Worm (Caenorhabditis elegans) whole organism, late embryonic: ENCODE data around the gene C04G6.6.

Source experiments
- C08G9.2 ChIP-seq: sonication (generic microtip); optimal IDR thresholded peaks from 2 replicates; lab custom pipeline; 2016; ENCODE audit warnings: mild to moderate bottlenecking, missing genetic modification characterization, moderate library complexity, missing compliant biosample characterization
- F13H6.1 ChIP-seq: sonication (generic microtip); optimal IDR thresholded peaks from 2 replicates; lab custom pipeline; 2016; ENCODE audit warnings: missing genetic modification characterization, missing compliant biosample characterization
- K02D7.2 ChIP-seq: sonication (generic microtip); optimal IDR thresholded peaks from 2 replicates; lab custom pipeline; 2017; ENCODE audit warnings: mild to moderate bottlenecking, missing genetic modification characterization, missing compliant biosample characterization
- T23F11.4 ChIP-seq: fragments of 200-800 bp; sonication (Bioruptor generic); optimal IDR thresholded peaks from 2 replicates; lab custom pipeline; 2018; ENCODE audit warnings: mild to moderate bottlenecking, missing genetic modification characterization, missing compliant biosample characterization
- Y22D7AL.16 ChIP-seq: sonication (generic microtip); optimal IDR thresholded peaks from 2 replicates; lab custom pipeline; 2016; ENCODE audit warnings: missing genetic modification characterization, missing compliant biosample characterization
- ceh-14 ChIP-seq: sonication (generic microtip); optimal IDR thresholded peaks from 2 replicates; lab custom pipeline; 2016; ENCODE audit warnings: missing genotype, missing genetic modification characterization, missing compliant biosample characterization
- ceh-2 ChIP-seq: sonication (generic microtip); optimal IDR thresholded peaks from 2 replicates; lab custom pipeline; 2016; ENCODE audit warnings: missing genotype, missing genetic modification characterization, missing compliant biosample characterization
- ceh-31 ChIP-seq: sonication (generic microtip); optimal IDR thresholded peaks from 2 replicates; lab custom pipeline; 2016; ENCODE audit warnings: missing genetic modification characterization, missing compliant biosample characterization
- ceh-34 ChIP-seq: sonication (generic microtip); optimal IDR thresholded peaks from 2 replicates; lab custom pipeline; 2016; ENCODE audit warnings: mild to moderate bottlenecking, missing genetic modification characterization, missing compliant biosample characterization
- ceh-9 ChIP-seq: sonication (generic microtip); optimal IDR thresholded peaks from 2 replicates; lab custom pipeline; 2016; ENCODE audit warnings: mild to moderate bottlenecking, missing genetic modification characterization, inconsistent platforms, missing compliant biosample characterization
- dmd-4 ChIP-seq: sonication (generic microtip); optimal IDR thresholded peaks from 2 replicates; lab custom pipeline; 2016; ENCODE audit warnings: borderline replicate concordance, missing genetic modification characterization, missing compliant biosample characterization
- dve-1 ChIP-seq: sonication (generic microtip); optimal IDR thresholded peaks from 2 replicates; lab custom pipeline; 2017; ENCODE audit warnings: antibody characterized with exemption, mild to moderate bottlenecking, missing genetic modification characterization, missing compliant biosample characterization
- elt-2 ChIP-seq: sonication (generic microtip); optimal IDR thresholded peaks from 2 replicates; lab custom pipeline; 2016; ENCODE audit warnings: missing genetic modification reagents, missing genetic modification characterization, missing compliant biosample characterization
- ets-4 ChIP-seq: sonication (generic microtip); optimal IDR thresholded peaks from 2 replicates; lab custom pipeline; 2016; ENCODE audit warnings: missing genetic modification characterization, missing compliant biosample characterization
- fax-1 ChIP-seq: sonication (generic microtip); optimal IDR thresholded peaks from 2 replicates; lab custom pipeline; 2016; ENCODE audit warnings: missing genotype, missing genetic modification characterization, missing compliant biosample characterization
- fkh-10 ChIP-seq: fragments of 150-350 bp; optimal IDR thresholded peaks from 2 replicates; lab custom pipeline; 2014; ENCODE audit warnings: missing biosample characterization, missing genetic modification reagents, missing genetic modification characterization
- fkh-6 ChIP-seq: sonication (generic microtip); optimal IDR thresholded peaks from 2 replicates; lab custom pipeline; 2016; ENCODE audit warnings: missing genetic modification characterization, missing compliant biosample characterization
- gmeb-2 ChIP-seq: sonication (generic microtip); optimal IDR thresholded peaks from 2 replicates; lab custom pipeline; 2016; ENCODE audit warnings: missing genetic modification characterization, inconsistent platforms, missing compliant biosample characterization
- hlh-8 ChIP-seq: sonication (generic microtip); optimal IDR thresholded peaks from 2 replicates; lab custom pipeline; 2016; ENCODE audit warnings: missing genotype, missing genetic modification characterization, missing compliant biosample characterization
- lim-6 ChIP-seq: sonication (generic microtip); optimal IDR thresholded peaks from 2 replicates; lab custom pipeline; 2016; ENCODE audit warnings: missing genetic modification characterization, missing compliant biosample characterization
- lin-11 ChIP-seq: fragments of 200-800 bp; sonication (Bioruptor generic); optimal IDR thresholded peaks from 2 replicates; lab custom pipeline; 2018; ENCODE audit warnings: mild to moderate bottlenecking, missing genetic modification characterization, missing compliant biosample characterization
- madf-2 ChIP-seq: sonication (generic microtip); optimal IDR thresholded peaks from 2 replicates; lab custom pipeline; 2017; ENCODE audit warnings: missing genetic modification characterization, missing compliant biosample characterization
- mec-3 ChIP-seq: sonication (generic microtip); optimal IDR thresholded peaks from 2 replicates; lab custom pipeline; 2016; ENCODE audit warnings: borderline replicate concordance, missing genetic modification characterization, missing compliant biosample characterization
- nfya-1 ChIP-seq: sonication (generic microtip); optimal IDR thresholded peaks from 2 replicates; lab custom pipeline; 2017; ENCODE audit warnings: missing genetic modification characterization, mild to moderate bottlenecking, missing compliant biosample characterization, antibody characterized with exemption, moderate library complexity
- nhr-232 ChIP-seq: sonication (generic microtip); optimal IDR thresholded peaks from 2 replicates; lab custom pipeline; 2016; ENCODE audit warnings: missing genetic modification characterization, missing compliant biosample characterization
- pax-1 ChIP-seq: fragments of 150-350 bp; optimal IDR thresholded peaks from 2 replicates; lab custom pipeline; 2014; ENCODE audit warnings: missing biosample characterization, missing genetic modification characterization
- pha-4 ChIP-seq: fragments of 150-350 bp; optimal IDR thresholded peaks from 2 replicates; lab custom pipeline; 2018; ENCODE audit warnings: missing biosample characterization, missing genetic modification reagents, missing genetic modification characterization
- pqm-1 ChIP-seq: sonication (generic microtip); optimal IDR thresholded peaks from 2 replicates; lab custom pipeline; 2016; ENCODE audit warnings: missing genetic modification characterization, missing compliant biosample characterization
- pros-1 ChIP-seq: fragments of 150-350 bp; optimal IDR thresholded peaks from 2 replicates; lab custom pipeline; 2014; ENCODE audit warnings: missing biosample characterization, missing genetic modification reagents, missing genetic modification characterization
- ref-2 ChIP-seq: sonication (generic microtip); optimal IDR thresholded peaks from 2 replicates; lab custom pipeline; 2016; ENCODE audit warnings: missing genetic modification characterization, missing compliant biosample characterization
- rnt-1 ChIP-seq: sonication (generic microtip); optimal IDR thresholded peaks from 2 replicates; lab custom pipeline; 2016; ENCODE audit warnings: missing genetic modification characterization, missing compliant biosample characterization
- sdc-2 ChIP-seq: sonication (generic microtip); optimal IDR thresholded peaks from 2 replicates; lab custom pipeline; 2016; ENCODE audit warnings: missing genotype, missing genetic modification characterization, missing compliant biosample characterization
- sox-4 ChIP-seq: sonication (generic microtip); optimal IDR thresholded peaks from 2 replicates; lab custom pipeline; 2017; ENCODE audit warnings: mild to moderate bottlenecking, missing genetic modification characterization, inconsistent platforms, missing compliant biosample characterization
- tbx-2 ChIP-seq: sonication (generic microtip); optimal IDR thresholded peaks from 2 replicates; lab custom pipeline; 2016; ENCODE audit warnings: missing genetic modification characterization, missing compliant biosample characterization
- tbx-7 ChIP-seq: sonication (generic microtip); optimal IDR thresholded peaks from 2 replicates; lab custom pipeline; 2016; ENCODE audit warnings: missing genotype, missing genetic modification characterization, missing compliant biosample characterization
- ttx-3 ChIP-seq: sonication (generic microtip); optimal IDR thresholded peaks from 2 replicates; lab custom pipeline; 2016; ENCODE audit warnings: missing genetic modification reagents, missing genetic modification characterization, missing compliant biosample characterization
- unc-42 ChIP-seq: sonication (generic microtip); optimal IDR thresholded peaks from 2 replicates; lab custom pipeline; 2016; ENCODE audit warnings: missing genotype, missing genetic modification characterization, missing compliant biosample characterization
- unc-55 ChIP-seq: sonication (generic microtip); optimal IDR thresholded peaks from 2 replicates; lab custom pipeline; 2017; ENCODE audit warnings: missing biosample characterization, missing genetic modification reagents, missing genetic modification characterization
- unc-86 ChIP-seq: sonication (generic microtip); optimal IDR thresholded peaks from 2 replicates; lab custom pipeline; 2016; ENCODE audit warnings: missing genetic modification characterization, missing compliant biosample characterization
- zip-5 ChIP-seq: sonication (generic microtip); optimal IDR thresholded peaks from 2 replicates; lab custom pipeline; 2016; ENCODE audit warnings: missing genetic modification characterization, missing compliant biosample characterization
- ztf-16 ChIP-seq: sonication (generic microtip); optimal IDR thresholded peaks from 2 replicates; lab custom pipeline; 2017; ENCODE audit warnings: missing genetic modification characterization, missing compliant biosample characterization

Gene C04G6.6

ce11 chrII:5067927-5068326 is 31.6 kb downstream of the C04G6.6 start, which contains the start of gene C27A2.8:
TSS of gene C27A2.8 (minus strand) at chrII:5068043.
- TF ChIP-seq ets-4 (tag; lab: Kevin White, UChicago) (no peak), mec-3 (tag; lab: Kevin White, UChicago) (no peak), unc-42 (tag; lab: Kevin White, UChicago) (no peak), zip-5 (tag; lab: Kevin White, UChicago) (no peak), fax-1 (no peak), pha-4 (tag; lab: Kevin White, UChicago) (no peak), fkh-10 (no peak), K02D7.2 (tag; lab: Kevin White, UChicago) (no peak), F13H6.1 (tag; lab: Kevin White, UChicago) (no peak), unc-55 (no peak)

ce11 chrII:5066967-5067366 is 32.6 kb downstream of the C04G6.6 start:
- TF ChIP-seq T23F11.4 (GFP tag; lab: Kevin White, UChicago) (no peak), ref-2 (tag; lab: Kevin White, UChicago) (no peak), fkh-6 (tag; lab: Kevin White, UChicago) (no peak), tbx-7 (no peak), ttx-3 (tag; lab: Kevin White, UChicago) (no peak), ceh-34 (no peak), lin-11 (tag; lab: Kevin White, UChicago) (no peak), pros-1 (tag; lab: Kevin White, UChicago) (no peak), ceh-31 (tag; lab: Kevin White, UChicago) (no peak), gmeb-2 (tag; lab: Kevin White, UChicago) (no peak), K02D7.2 (tag; lab: Kevin White, UChicago) (no peak), nhr-232 (no peak), Y22D7AL.16 (no peak)

ce11 chrII:5061794-5062368 is 37.7 kb downstream of the C04G6.6 start, which contains the start of gene smc-5:
TSS of gene smc-5 (plus strand) at chrII:5062125.
- TF ChIP-seq ceh-31 (tag; lab: Kevin White, UChicago) (peak; percentile 91), ztf-16 (peak; percentile 14), madf-2 (tag; lab: Kevin White, UChicago) (no peak), C08G9.2 (tag; lab: Kevin White, UChicago) (peak; percentile 63), K02D7.2 (tag; lab: Kevin White, UChicago) (no peak), lin-11 (tag; lab: Kevin White, UChicago) (no peak), F13H6.1 (tag; lab: Kevin White, UChicago) (peak; percentile 36), hlh-8 (tag; lab: Kevin White, UChicago) (peak; percentile 13), lim-6 (tag; lab: Kevin White, UChicago) (peak; percentile 25), dve-1 (tag; lab: Kevin White, UChicago) (no peak), fkh-10 (no peak), sox-4 (tag; lab: Kevin White, UChicago) (no peak), pqm-1 (tag; lab: Kevin White, UChicago) (peak; percentile 23), ceh-2 (peak; percentile 69), fax-1 (peak; percentile 58), dmd-4 (no peak), tbx-2 (peak; percentile 73), unc-86 (no peak), zip-5 (tag; lab: Kevin White, UChicago) (peak; percentile 43), nfya-1 (tag; lab: Kevin White, UChicago) (peak; percentile 38), tbx-7 (peak; percentile 43), sdc-2 (no peak), ets-4 (tag; lab: Kevin White, UChicago) (peak; percentile 57), rnt-1 (tag; lab: Kevin White, UChicago) (peak; percentile 52), unc-42 (tag; lab: Kevin White, UChicago) (peak; percentile 56), ceh-9 (tag; lab: Kevin White, UChicago) (no peak), ceh-14 (tag; lab: Kevin White, UChicago) (peak; percentile 52), pax-1 (tag; lab: Kevin White, UChicago) (peak; percentile 16), ceh-34 (peak; percentile 68), elt-2 (tag; lab: Kevin White, UChicago) (no peak)
